Fruit fly (Drosophila melanogaster) whole organism, embryonic: Measurements from ENCODE around the gene gammaTub37C.

ENCODE experiments used
- Abd-B ChIP-seq: fragments of 200-800 bp; sonication (Bioruptor generic); optimal IDR thresholded peaks from 2 replicates; lab custom pipeline; 2018; ENCODE audit warnings: missing biosample characterization, mild to moderate bottlenecking, missing genetic modification characterization, moderate library complexity
- Bteb2 ChIP-seq: fragments of 200-800 bp; sonication (Bioruptor generic); optimal IDR thresholded peaks from 2 replicates; lab custom pipeline; 2016; ENCODE audit warnings: missing biosample characterization, missing genetic modification characterization
- CG11696 ChIP-seq: fragments of 200-800 bp; sonication (Bioruptor generic); IDR thresholded peaks from 2 replicates; pipeline ENCODE4 v1.3.6; 2022; ENCODE audit warnings: missing biosample characterization, missing genetic modification characterization
- CG12942 ChIP-seq: fragments of 200-800 bp; sonication (Bioruptor generic); optimal IDR thresholded peaks from 3 replicates; lab custom pipeline; 2016; ENCODE audit warnings: missing biosample characterization, missing genetic modification characterization
- CG14667 ChIP-seq: fragments of 200-800 bp; sonication (Bioruptor generic); IDR thresholded peaks from 2 replicates; pipeline ENCODE4 v1.3.6; 2022; ENCODE audit warnings: missing biosample characterization, missing genetic modification characterization
- CG16815 ChIP-seq: fragments of 200-800 bp; sonication (Bioruptor generic); optimal IDR thresholded peaks from 3 replicates; lab custom pipeline; 2017; ENCODE audit warnings: missing biosample characterization, mild to moderate bottlenecking, missing genetic modification characterization
- CG16863 ChIP-seq: fragments of 200-800 bp; sonication (Bioruptor generic); optimal IDR thresholded peaks from 3 replicates; lab custom pipeline; 2016; ENCODE audit warnings: missing biosample characterization, missing genetic modification characterization
- CG17912 ChIP-seq: fragments of 200-800 bp; sonication (Bioruptor generic); optimal IDR thresholded peaks from 2 replicates; lab custom pipeline; 2018; ENCODE audit warnings: missing biosample characterization, mild to moderate bottlenecking, missing genetic modification characterization
- CG30403 ChIP-seq: fragments of 200-800 bp; sonication (Bioruptor generic); optimal IDR thresholded peaks from 3 replicates; lab custom pipeline; 2016; ENCODE audit warnings: missing biosample characterization, missing genetic modification characterization
- CG31441 ChIP-seq: fragments of 200-800 bp; sonication (Bioruptor generic); IDR thresholded peaks from 2 replicates; pipeline ENCODE4 v1.3.6; 2022; ENCODE audit warnings: missing biosample characterization, missing genetic modification characterization
- CG33213 ChIP-seq: fragments of 200-800 bp; sonication (Bioruptor generic); optimal IDR thresholded peaks from 3 replicates; lab custom pipeline; 2016; ENCODE audit warnings: missing biosample characterization, missing genetic modification characterization
- CG4707 ChIP-seq: fragments of 200-800 bp; sonication (Bioruptor generic); optimal IDR thresholded peaks from 2 replicates; lab custom pipeline; 2018; ENCODE audit warnings: missing biosample characterization, mild to moderate bottlenecking, missing genetic modification characterization, moderate library complexity
- CG8089 ChIP-seq: fragments of 200-800 bp; sonication (Bioruptor generic); optimal IDR thresholded peaks from 3 replicates; lab custom pipeline; 2016; ENCODE audit warnings: missing biosample characterization, missing genetic modification characterization
- CG9215 ChIP-seq: fragments of 200-800 bp; sonication (Bioruptor generic); IDR thresholded peaks from 2 replicates; pipeline ENCODE4 v1.3.6; 2022; ENCODE audit warnings: missing biosample characterization, missing genetic modification characterization
- CTCF ChIP-seq: fragments of 200-800 bp; sonication (Bioruptor generic); optimal IDR thresholded peaks from 2 replicates; lab custom pipeline; 2017; ENCODE audit warnings: missing biosample characterization, mild to moderate bottlenecking, missing genetic modification characterization, moderate library complexity
- D19B ChIP-seq: fragments of 200-800 bp; sonication (Bioruptor generic); optimal IDR thresholded peaks from 2 replicates; lab custom pipeline; 2017; ENCODE audit warnings: missing biosample characterization, mild to moderate bottlenecking, missing genetic modification characterization
- Dip3 ChIP-seq: fragments of 200-800 bp; sonication (Bioruptor generic); optimal IDR thresholded peaks from 3 replicates; lab custom pipeline; 2016; ENCODE audit warnings: missing biosample characterization, missing genetic modification characterization
- Eip74EF ChIP-seq, 2 experiments: fragments of 200-800 bp in 1 of 2; fragments of >200 bp in 1 of 2; sonication (Bioruptor generic) in 1 of 2; optimal IDR thresholded peaks; 2 replicates each; lab custom pipeline; 2017 to 2019; ENCODE audit warnings: missing biosample characterization in 2 of 2, missing genetic modification characterization in 2 of 2, mild to moderate bottlenecking in 1 of 2, moderate library complexity in 1 of 2
- Fer3 ChIP-seq: fragments of 200-800 bp; sonication (Bioruptor generic); optimal IDR thresholded peaks from 2 replicates; lab custom pipeline; 2018; ENCODE audit warnings: missing biosample characterization, mild to moderate bottlenecking, missing genetic modification characterization, moderate library complexity
- HHEX ChIP-seq: fragments of 200-800 bp; sonication (Bioruptor generic); optimal IDR thresholded peaks from 3 replicates; lab custom pipeline; 2017; ENCODE audit warnings: missing biosample characterization, mild to moderate bottlenecking, missing genetic modification characterization, missing genetic modification reagents
- Lpt ChIP-seq: fragments of >200 bp; optimal IDR thresholded peaks from 2 replicates; lab custom pipeline; 2018; ENCODE audit warnings: missing biosample characterization, missing genetic modification characterization
- Max ChIP-seq: fragments of 200-800 bp; sonication (Bioruptor generic); optimal IDR thresholded peaks from 2 replicates; lab custom pipeline; 2016; ENCODE audit warnings: missing biosample characterization, mild to moderate bottlenecking, missing genetic modification characterization
- Neu2 ChIP-seq: fragments of 200-800 bp; sonication (Bioruptor generic); optimal IDR thresholded peaks from 3 replicates; lab custom pipeline; 2016; ENCODE audit warnings: missing biosample characterization, missing genetic modification characterization, borderline replicate concordance
- Oli ChIP-seq: fragments of 200-800 bp; sonication (Bioruptor generic); optimal IDR thresholded peaks from 2 replicates; lab custom pipeline; 2018; ENCODE audit warnings: missing biosample characterization, mild to moderate bottlenecking, missing genetic modification characterization, moderate library complexity
- Opbp ChIP-seq: fragments of 200-800 bp; sonication (Bioruptor generic); IDR thresholded peaks from 3 replicates; pipeline ENCODE4 v1.3.6; 2022; ENCODE audit warnings: missing biosample characterization, missing genetic modification characterization; ENCODE audit not compliant: partially characterized antibody
- Poxn ChIP-seq: fragments of 200-800 bp; sonication (Bioruptor generic); IDR thresholded peaks from 2 replicates; pipeline ENCODE4 v1.3.6; 2022; ENCODE audit warnings: missing biosample characterization, missing genetic modification characterization
- Rfx ChIP-seq: fragments of 200-800 bp; sonication (Bioruptor generic); IDR thresholded peaks from 2 replicates; pipeline ENCODE4 v1.3.6; 2022; ENCODE audit warnings: missing biosample characterization, missing genetic modification characterization
- Scr ChIP-seq: fragments of 200-800 bp; sonication (Bioruptor generic); IDR thresholded peaks from 2 replicates; pipeline ENCODE4 v1.3.6; 2022; ENCODE audit warnings: missing biosample characterization, missing genetic modification characterization; ENCODE audit not compliant: partially characterized antibody
- Xbp1 ChIP-seq: fragments of 200-800 bp; sonication (Bioruptor generic); optimal IDR thresholded peaks from 3 replicates; lab custom pipeline; 2016; ENCODE audit warnings: missing biosample characterization, mild to moderate bottlenecking, missing genetic modification characterization
- bowl ChIP-seq: fragments of 200-800 bp; sonication (Bioruptor generic); IDR thresholded peaks from 2 replicates; pipeline ENCODE4 v1.3.6; 2022; ENCODE audit warnings: missing biosample characterization, missing genetic modification characterization
- btn ChIP-seq: fragments of 200-800 bp; sonication (Bioruptor generic); optimal IDR thresholded peaks from 2 replicates; lab custom pipeline; 2016; ENCODE audit warnings: missing biosample characterization, missing genetic modification characterization
- cad ChIP-seq: fragments of >200 bp; optimal IDR thresholded peaks from 2 replicates; lab custom pipeline; 2017; ENCODE audit warnings: missing biosample characterization, missing genetic modification characterization
- chinmo ChIP-seq: fragments of 200-800 bp; sonication (Bioruptor generic); IDR thresholded peaks from 4 replicates; pipeline ENCODE4 v1.3.6; 2022; ENCODE audit warnings: missing biosample characterization, missing genetic modification characterization; ENCODE audit not compliant: partially characterized antibody
- cwo ChIP-seq: fragments of 200-800 bp; sonication (Bioruptor generic); optimal IDR thresholded peaks from 3 replicates; lab custom pipeline; 2017; ENCODE audit warnings: missing biosample characterization, missing genetic modification characterization, mild to moderate bottlenecking, moderate library complexity, missing genetic modification reagents
- dmrt11E ChIP-seq: fragments of 200-800 bp; sonication (Bioruptor generic); optimal IDR thresholded peaks from 3 replicates; lab custom pipeline; 2018; ENCODE audit warnings: missing biosample characterization, mild to moderate bottlenecking, missing genetic modification characterization, moderate library complexity
- dmrt99B ChIP-seq: fragments of 200-800 bp; sonication (Bioruptor generic); optimal IDR thresholded peaks from 2 replicates; lab custom pipeline; 2018; ENCODE audit warnings: missing biosample characterization, mild to moderate bottlenecking, missing genetic modification characterization, moderate library complexity
- en ChIP-seq: fragments of 200-800 bp; sonication (Bioruptor generic); optimal IDR thresholded peaks from 2 replicates; lab custom pipeline; 2016; ENCODE audit warnings: missing biosample characterization, missing genetic modification characterization
- fd64A ChIP-seq: fragments of 200-800 bp; sonication (Bioruptor generic); optimal IDR thresholded peaks from 3 replicates; lab custom pipeline; 2018; ENCODE audit warnings: missing biosample characterization, mild to moderate bottlenecking, missing genetic modification characterization
- gce ChIP-seq: fragments of 200-800 bp; sonication (Bioruptor generic); IDR thresholded peaks from 3 replicates; pipeline ENCODE4 v1.3.6; 2022; ENCODE audit warnings: missing biosample characterization, missing genetic modification characterization
- gsb ChIP-seq: fragments of 200-800 bp; sonication (Bioruptor generic); IDR thresholded peaks from 2 replicates; pipeline ENCODE4 v1.3.6; 2022; ENCODE audit warnings: missing biosample characterization, missing genetic modification characterization
- lola ChIP-seq, 3 experiments: fragments of >200 bp in 2 of 3; fragments of 200-800 bp in 1 of 3; sonication (Bioruptor generic) in 1 of 3; optimal IDR thresholded peaks; 2 replicates each; lab custom pipeline; 2017 to 2019; ENCODE audit warnings: missing biosample characterization in 3 of 3, missing genetic modification characterization in 3 of 3, mild to moderate bottlenecking in 1 of 3, moderate library complexity in 1 of 3
- mam ChIP-seq: fragments of 200-800 bp; sonication (Bioruptor generic); optimal IDR thresholded peaks from 3 replicates; lab custom pipeline; 2016; ENCODE audit warnings: missing biosample characterization, missing genetic modification characterization
- pita ChIP-seq: fragments of 200-800 bp; sonication (Bioruptor generic); optimal IDR thresholded peaks from 2 replicates; lab custom pipeline; 2017; ENCODE audit warnings: missing biosample characterization, mild to moderate bottlenecking, missing genetic modification characterization
- run ChIP-seq: fragments of 200-800 bp; sonication (Bioruptor generic); optimal IDR thresholded peaks from 3 replicates; lab custom pipeline; 2018; ENCODE audit warnings: missing biosample characterization, mild to moderate bottlenecking, missing genetic modification characterization
- sens-2 ChIP-seq: fragments of 200-800 bp; sonication (Bioruptor generic); IDR thresholded peaks from 2 replicates; pipeline ENCODE4 v1.3.6; 2022; ENCODE audit warnings: missing biosample characterization, missing genetic modification characterization
- sob ChIP-seq: fragments of 200-800 bp; sonication (Bioruptor generic); IDR thresholded peaks from 2 replicates; pipeline ENCODE4 v1.3.6; 2022; ENCODE audit warnings: missing biosample characterization, missing genetic modification characterization
- ssp ChIP-seq: fragments of 200-800 bp; sonication (Bioruptor generic); IDR thresholded peaks from 2 replicates; pipeline ENCODE4 v1.3.6; 2022; ENCODE audit warnings: missing biosample characterization, missing genetic modification characterization
- tin ChIP-seq: fragments of 200-800 bp; sonication (Bioruptor generic); optimal IDR thresholded peaks from 3 replicates; lab custom pipeline; 2016; ENCODE audit warnings: missing biosample characterization, missing genetic modification characterization
- toy ChIP-seq: fragments of 200-800 bp; sonication (Bioruptor generic); IDR thresholded peaks from 2 replicates; pipeline ENCODE4 v1.3.6; 2022; ENCODE audit warnings: missing biosample characterization, missing genetic modification characterization
- unc-4 ChIP-seq: fragments of 200-800 bp; sonication (Bioruptor generic); IDR thresholded peaks from 2 replicates; pipeline ENCODE4 v1.3.6; 2022; ENCODE audit warnings: missing biosample characterization, missing genetic modification characterization; ENCODE audit not compliant: partially characterized antibody
- zf30C ChIP-seq: fragments of 200-800 bp; sonication (Bioruptor generic); optimal IDR thresholded peaks from 3 replicates; lab custom pipeline; 2018; ENCODE audit warnings: missing biosample characterization, mild to moderate bottlenecking, missing genetic modification characterization

The gammaTub37C gene

dm6 chr2L:19135955-19136677 lies 49.4 kb downstream of the gammaTub37C start (continued):
- TF ChIP-seq en (GFP tag; lab: Kevin White, UChicago) (no peak), pita (no peak), Lpt (GFP tag; lab: Kevin White, UChicago) (no peak), Eip74EF (GFP tag; optimal IDR thresholded peaks at IDR 0.05; lab: Kevin White, UChicago) (no peak), dmrt99B (tag; lab: Kevin White, UChicago) (peak; percentile 34), btn (GFP tag; lab: Kevin White, UChicago) (no peak), CG33213 (GFP tag; lab: Kevin White, UChicago) (no peak), Opbp (GFP tag; lab: Robert Waterston, UW) (no peak), zf30C (GFP tag; lab: Kevin White, UChicago) (no peak), CG9215 (GFP tag; lab: Robert Waterston, UW) (no peak), HHEX (GFP tag; lab: Kevin White, UChicago) (peak; percentile 20), unc-4 (no peak), sens-2 (GFP tag; lab: Robert Waterston, UW) (no peak), dmrt11E (tag; lab: Kevin White, UChicago) (peak; percentile 61), run (tag; lab: Kevin White, UChicago) (no peak), CG17912 (GFP tag; lab: Kevin White, UChicago) (no peak), chinmo (GFP tag; lab: Robert Waterston, UW) (no peak), D19B (GFP tag; lab: Kevin White, UChicago) (no peak), fd64A (no peak), CG31441 (GFP tag; lab: Robert Waterston, UW) (no peak), CG16815 (GFP tag; lab: Kevin White, UChicago) (no peak), Neu2 (no peak), cwo (GFP tag; lab: Kevin White, UChicago) (no peak), CG16863 (no peak), gsb (GFP tag; lab: Robert Waterston, UW) (no peak), ssp (GFP tag; lab: Robert Waterston, UW) (no peak), lola (GFP tag; optimal IDR thresholded peaks at IDR 0.05; lab: Kevin White, UChicago) (peak in 1 of 3 experiments; percentile 12), Bteb2 (GFP tag; lab: Kevin White, UChicago) (no peak), CG8089 (GFP tag; lab: Kevin White, UChicago) (no peak), Rfx (no peak), CG14667 (GFP tag; lab: Robert Waterston, UW) (no peak), Dip3 (GFP tag; lab: Kevin White, UChicago) (no peak), Oli (tag; lab: Kevin White, UChicago) (peak; percentile 32), Abd-B (GFP tag; lab: Kevin White, UChicago) (no peak), Scr (GFP tag; lab: Robert Waterston, UW) (no peak), bowl (no peak), Xbp1 (GFP tag; lab: Kevin White, UChicago) (no peak), CTCF (GFP tag; lab: Kevin White, UChicago) (no peak), gce (GFP tag; lab: Robert Waterston, UW) (no peak), tin (GFP tag; lab: Kevin White, UChicago) (no peak), mam (GFP tag; lab: Kevin White, UChicago) (no peak), Max (GFP tag; lab: Kevin White, UChicago) (no peak), CG30403 (GFP tag; lab: Kevin White, UChicago) (no peak), toy (no peak), Fer3 (tag; lab: Kevin White, UChicago) (no peak), Poxn (GFP tag; lab: Robert Waterston, UW) (no peak), CG4707 (GFP tag; lab: Kevin White, UChicago) (peak; percentile 87), cad (GFP tag; lab: Kevin White, UChicago) (no peak), sob (GFP tag; lab: Robert Waterston, UW) (no peak), CG11696 (GFP tag; lab: Robert Waterston, UW) (0 out of 2 replicates have a peak, but pooled peaks have one; percentile 30), CG12942 (GFP tag; lab: Kevin White, UChicago) (no peak)
